Worm (Caenorhabditis elegans): Measurements from ENCODE around the gene ZC373.3.

DNA sequence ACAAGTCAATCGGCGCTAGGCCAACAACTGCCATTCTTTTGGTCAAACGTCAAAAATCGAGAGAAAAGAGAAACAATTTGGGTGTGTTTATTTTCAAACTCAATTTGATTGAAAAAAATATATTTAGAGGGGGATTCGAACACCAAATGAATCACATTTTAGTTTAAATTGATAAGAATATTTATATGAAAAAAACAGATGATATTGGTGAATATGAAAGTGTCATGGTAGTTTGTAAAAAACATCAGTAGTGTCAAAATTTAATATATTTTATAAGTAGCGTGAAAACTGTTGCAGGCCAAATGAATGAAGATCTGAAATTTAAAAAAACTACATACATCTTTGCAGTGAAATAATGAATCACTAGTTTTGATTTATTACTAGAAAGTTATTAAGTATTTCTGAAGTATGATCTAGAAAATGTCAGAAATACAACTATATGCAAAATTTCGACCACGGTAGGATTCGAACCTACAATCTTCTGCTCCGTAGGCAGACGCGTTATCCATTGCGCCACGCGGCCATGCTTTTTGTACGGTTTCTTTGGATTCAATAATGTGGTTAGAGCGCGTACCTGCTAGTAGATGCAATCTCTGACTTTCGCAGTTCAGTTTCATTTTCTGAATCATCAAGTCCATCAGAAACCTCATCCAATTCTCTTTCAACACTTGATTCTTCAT is 42.2 kb upstream of the ZC373.3 start, which contains the start of gene F19C6.4:
- no peak for TF ChIP-seq nhr-76 (tag; optimal IDR thresholded peaks at IDR 0.05)
- TF ChIP-seq D1046.2 (GFP tag; IDR thresholded peaks at IDR 0.05), result no peak
- TF ChIP-seq pqm-1 (tag; optimal IDR thresholded peaks at IDR 0.05), result no peak
- TF ChIP-seq zip-2 (tag; optimal IDR thresholded peaks at IDR 0.05), result no peak

Measured in whole organism, L4 larva.